Worm (Caenorhabditis elegans): Measurements from ENCODE around the gene H04M03.11.

Gene H04M03.11

DNA sequence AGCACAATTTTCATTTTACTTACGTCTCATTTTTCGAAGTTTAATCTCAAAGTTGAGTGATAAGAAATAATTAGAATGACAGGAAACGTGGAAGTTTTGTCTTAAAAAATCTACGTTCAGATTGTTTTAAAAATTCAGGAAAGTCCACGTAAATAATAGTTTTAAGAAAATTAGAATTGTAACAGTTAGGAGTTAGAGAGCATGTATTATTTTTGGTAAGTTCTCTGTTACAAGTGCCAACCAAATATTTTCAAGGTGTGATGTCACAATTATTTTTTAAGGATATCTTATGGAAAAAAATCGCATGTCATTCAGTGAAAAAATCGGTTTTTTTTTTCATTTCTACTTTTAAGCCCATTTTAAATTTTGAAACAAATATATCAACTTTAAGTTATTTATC lies at the start of gene H04M03.11:
Gene H04M03.11 (minus strand): TSS at position 101 of the 400 bp plus-strand sequence.
- no peak for TF ChIP-seq nhr-25 (tag; optimal IDR thresholded peaks at IDR 0.05)
- no peak for TF ChIP-seq nhr-28 (tag; optimal IDR thresholded peaks at IDR 0.05)

- TF ChIP-seq ztf-11 (tag; optimal IDR thresholded peaks at IDR 0.05) = no peak
- no peak for TF ChIP-seq ceh-9 (tag; optimal IDR thresholded peaks at IDR 0.05)
- no peak for TF ChIP-seq nhr-12 (tag; optimal IDR thresholded peaks at IDR 0.05)
- no peak for TF ChIP-seq ama-1 (optimal IDR thresholded peaks at IDR 0.05)
- TF ChIP-seq ZK546.5 (tag; optimal IDR thresholded peaks at IDR 0.05) = no peak
- no peak for TF ChIP-seq nhr-28 (tag; optimal IDR thresholded peaks at IDR 0.05)
- no peak for TF ChIP-seq tbx-2 (tag; optimal IDR thresholded peaks at IDR 0.05)
- TF ChIP-seq zag-1 (tag; optimal IDR thresholded peaks at IDR 0.05) = no peak
- no peak for TF ChIP-seq sea-2 (GFP tag; optimal IDR thresholded peaks at IDR 0.05)
Measured at ce11 chrIV:5934046-5934445, 49.6 kb upstream of the H04M03.11 start, which contains the start of gene H32C10.1. TSS of gene H32C10.1 (plus strand) at chrIV:5934346.

DNA sequence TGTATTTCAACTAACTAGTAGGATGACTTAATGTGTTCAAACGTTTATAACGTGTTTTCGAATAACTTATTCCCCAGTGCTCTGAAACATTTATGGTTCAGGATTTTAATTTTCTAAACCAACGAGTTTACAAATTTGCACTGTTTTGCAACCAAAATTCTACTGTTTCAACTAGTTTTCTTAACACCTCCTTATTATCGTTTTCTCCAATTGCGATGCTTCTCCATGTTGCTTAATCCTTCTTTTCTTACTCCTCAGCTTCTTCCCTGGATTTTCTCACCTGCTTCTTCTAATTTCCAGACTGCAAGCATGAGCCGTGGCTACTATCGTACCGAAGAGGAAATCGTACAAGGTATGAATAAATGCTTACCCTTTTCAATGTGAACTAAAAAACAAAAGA lies 45.9 kb upstream of the H04M03.11 start, which contains the start of gene lin-33:
Gene lin-33 (plus strand): TSS at position 301 of the 400 bp plus-strand sequence.
- TF ChIP-seq ztf-11 (tag; optimal IDR thresholded peaks at IDR 0.05) (no peak), nhr-76 (tag; optimal IDR thresholded peaks at IDR 0.05) (no peak), zag-1 (tag; optimal IDR thresholded peaks at IDR 0.05) (no peak), eor-1 (tag; optimal IDR thresholded peaks at IDR 0.05) (no peak), nhr-28 (tag; optimal IDR thresholded peaks at IDR 0.05) (no peak), lin-39 (tag; optimal IDR thresholded peaks at IDR 0.05) (no peak), nhr-25 (tag; optimal IDR thresholded peaks at IDR 0.05) (no peak), ceh-16 (tag; optimal IDR thresholded peaks at IDR 0.05) (no peak), elt-1 (tag; optimal IDR thresholded peaks at IDR 0.05) (no peak), lin-15B (tag; optimal IDR thresholded peaks at IDR 0.05) (no peak)

ce11 chrIV:5928957-5929356 lies 44.6 kb upstream of the H04M03.11 start:
- TF ChIP-seq nhr-43 (tag; optimal IDR thresholded peaks at IDR 0.05; ENCODE audit: poor library complexity, severe bottlenecking) (no peak), ceh-16 (tag; optimal IDR thresholded peaks at IDR 0.05) (no peak), ztf-11 (tag; optimal IDR thresholded peaks at IDR 0.05) (no peak), ceh-82 (tag; optimal IDR thresholded peaks at IDR 0.05) (no peak), nhr-28 (tag; optimal IDR thresholded peaks at IDR 0.05) (no peak), fos-1 (tag; optimal IDR thresholded peaks at IDR 0.05) (no peak), nhr-67 (tag; optimal IDR thresholded peaks at IDR 0.05) (no peak), nhr-25 (tag; optimal IDR thresholded peaks at IDR 0.05) (no peak), nhr-237 (tag; optimal IDR thresholded peaks at IDR 0.05) (no peak), aly-2 (tag; optimal IDR thresholded peaks at IDR 0.05) (no peak), mml-1 (tag; optimal IDR thresholded peaks at IDR 0.05) (no peak), egl-27 (tag; optimal IDR thresholded peaks at IDR 0.05) (no peak), R02D3.7 (tag; optimal IDR thresholded peaks at IDR 0.05) (no peak), tbx-2 (tag; optimal IDR thresholded peaks at IDR 0.05) (no peak), fkh-2 (tag; optimal IDR thresholded peaks at IDR 0.05) (no peak), ztf-4 (tag; optimal IDR thresholded peaks at IDR 0.05) (no peak), mdl-1 (tag; optimal IDR thresholded peaks at IDR 0.05) (no peak)

- no peak for TF ChIP-seq jun-1 (tag; optimal IDR thresholded peaks at IDR 0.05)
- TF ChIP-seq nhr-25 (tag; optimal IDR thresholded peaks at IDR 0.05) = no peak
- no peak for TF ChIP-seq aly-2 (tag; optimal IDR thresholded peaks at IDR 0.05)
- no peak for TF ChIP-seq nhr-11 (tag; optimal IDR thresholded peaks at IDR 0.05)
- TF ChIP-seq sea-2 (GFP tag; optimal IDR thresholded peaks at IDR 0.05) = no peak
- TF ChIP-seq ztf-4 (tag; optimal IDR thresholded peaks at IDR 0.05) = no peak
- no peak for TF ChIP-seq pha-4 (tag; optimal IDR thresholded peaks at IDR 0.05)
- no peak for TF ChIP-seq hmg-11 (tag; optimal IDR thresholded peaks at IDR 0.05)
- no peak for TF ChIP-seq ceh-28 (tag; optimal IDR thresholded peaks at IDR 0.05)
- TF ChIP-seq tbx-2 (tag; optimal IDR thresholded peaks at IDR 0.05) = no peak
- no peak for TF ChIP-seq nhr-28 (tag; optimal IDR thresholded peaks at IDR 0.05)
- no peak for TF ChIP-seq R02D3.7 (tag; optimal IDR thresholded peaks at IDR 0.05)
- TF ChIP-seq unc-62 (GFP tag; optimal IDR thresholded peaks at IDR 0.05) = no peak
- no peak for TF ChIP-seq elt-3 (tag; optimal IDR thresholded peaks at IDR 0.05)
- TF ChIP-seq nfya-1 (tag; optimal IDR thresholded peaks at IDR 0.05; ENCODE audit: insufficient read depth) = no peak
Measured at ce11 chrIV:5927805-5928204, 43.4 kb upstream of the H04M03.11 start.

Data from whole organism, L3 larva.